Fruit fly (Drosophila melanogaster): ENCODE measurements around the gene CG1172.

Gene CG1172

DNA sequence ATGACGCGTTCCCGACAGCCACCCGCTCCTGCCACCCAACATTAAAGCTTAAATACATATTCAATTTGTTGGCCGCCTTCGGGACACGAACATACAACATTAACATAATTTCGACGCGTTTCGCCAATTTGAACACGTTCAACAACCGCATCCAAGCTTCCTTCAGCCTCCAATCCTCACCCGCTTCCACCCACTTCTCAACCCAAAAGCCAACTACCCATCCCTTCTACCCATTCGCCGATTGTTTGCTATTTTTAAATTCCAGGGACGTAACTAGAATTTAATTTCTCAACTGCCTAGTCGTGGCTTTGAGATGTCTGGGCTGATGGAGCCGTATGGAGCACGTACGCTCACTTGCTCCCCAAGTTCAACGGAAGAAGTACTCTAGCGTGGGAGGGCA is 36.1 kb downstream of the CG1172 start:
- no peak for TF ChIP-seq dsf (GFP tag; optimal IDR thresholded peaks at IDR 0.05; ENCODE audit: borderline replicate concordance)

DNA sequence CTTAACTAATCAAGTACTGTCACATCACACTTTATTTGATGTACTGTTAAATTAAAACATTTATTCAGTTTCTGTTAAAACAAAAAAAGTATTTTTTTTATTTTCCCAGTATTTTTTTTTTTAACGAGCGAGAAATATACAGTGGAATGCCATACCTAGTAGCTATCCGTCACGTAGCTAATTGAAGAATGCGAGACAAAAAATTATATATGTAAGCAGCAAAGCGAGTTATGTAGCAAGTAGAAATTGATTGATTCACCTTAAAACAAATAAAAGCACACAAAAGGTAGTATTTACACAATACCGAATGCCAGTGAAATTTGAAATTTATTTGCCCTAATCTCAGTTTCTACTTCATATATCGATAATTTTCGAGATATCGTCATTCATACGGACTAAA is 45.0 kb downstream of the CG1172 start:
- TF ChIP-seq Vsx2 (GFP tag; optimal IDR thresholded peaks at IDR 0.05; ENCODE audit: partially characterized antibody) = peak; percentile 25
- no peak for TF ChIP-seq psq (GFP tag; optimal IDR thresholded peaks at IDR 0.05)
- no peak for TF ChIP-seq Rel (GFP tag; optimal IDR thresholded peaks at IDR 0.05)
- no peak for TF ChIP-seq Rel (tag; optimal IDR thresholded peaks at IDR 0.05)
- TF ChIP-seq Dif (GFP tag; optimal IDR thresholded peaks at IDR 0.05; ENCODE audit: partially characterized antibody) = peak; percentile 54
